Worm (Caenorhabditis elegans) whole organism, young adult: ENCODE data around the gene E02C12.6.
"Not testable (repeated sequence)": the region's sequence is repeated elsewhere in the genome, so short reads cannot be mapped to it uniquely, and the experiment has no call there.

ENCODE experiments used
- B0019.2 ChIP-seq: fragments of 200-800 bp; sonication (Bioruptor generic); conservative IDR thresholded peaks from 2 replicates; pipeline ENCODE4 v1.3.6; 2022; ENCODE audit warnings: missing genetic modification reagents, missing genetic modification characterization, missing compliant biosample characterization
- C17E4.6 ChIP-seq: fragments of 200-800 bp; sonication (Bioruptor generic); IDR thresholded peaks from 2 replicates; pipeline ENCODE4 v1.3.6; 2022; ENCODE audit warnings: missing genetic modification reagents, missing genetic modification characterization, missing compliant biosample characterization
- D2030.7 ChIP-seq: fragments of 200-800 bp; sonication (Bioruptor generic); IDR thresholded peaks from 2 replicates; pipeline ENCODE4 v1.3.6; 2022; ENCODE audit warnings: missing genetic modification reagents, missing genetic modification characterization, missing compliant biosample characterization
- F33H1.4 ChIP-seq: fragments of 200-800 bp; sonication (Bioruptor generic); IDR thresholded peaks from 2 replicates; pipeline ENCODE4 v1.3.6; 2022; ENCODE audit warnings: missing genetic modification reagents, missing genetic modification characterization, missing compliant biosample characterization
- F37B4.10 ChIP-seq: fragments of 200-800 bp; sonication (Bioruptor generic); IDR thresholded peaks from 2 replicates; pipeline ENCODE4 v1.3.6; 2022; ENCODE audit warnings: missing genetic modification characterization, missing compliant biosample characterization
- F39B2.1 ChIP-seq: fragments of 200-800 bp; sonication (Bioruptor generic); IDR thresholded peaks from 2 replicates; pipeline ENCODE4 v1.3.6; 2022; ENCODE audit warnings: missing genetic modification reagents, missing genetic modification characterization, missing compliant biosample characterization
- K11D2.4 ChIP-seq: fragments of 200-800 bp; sonication (Bioruptor generic); IDR thresholded peaks from 2 replicates; pipeline ENCODE4 v1.3.6; 2022; ENCODE audit warnings: missing genetic modification reagents, missing genetic modification characterization, missing compliant biosample characterization
- Y53F4B.3 ChIP-seq: fragments of 200-800 bp; sonication (Bioruptor generic); IDR thresholded peaks from 2 replicates; pipeline ENCODE4 v1.3.6; 2022; ENCODE audit warnings: missing genetic modification reagents, missing genetic modification characterization, missing compliant biosample characterization
- Y56A3A.18 ChIP-seq: fragments of 200-800 bp; sonication (Bioruptor generic); IDR thresholded peaks from 2 replicates; pipeline ENCODE4 v1.3.6; 2022; ENCODE audit warnings: missing genetic modification reagents, missing genetic modification characterization, missing compliant biosample characterization
- Y67H2A.10 ChIP-seq: fragments of 200-800 bp; sonication (Bioruptor generic); conservative IDR thresholded peaks from 2 replicates; pipeline ENCODE4 v1.3.6; 2022; ENCODE audit warnings: missing genetic modification reagents, missing genetic modification characterization, missing compliant biosample characterization
- Y79H2A.3 ChIP-seq: fragments of 200-800 bp; sonication (Bioruptor generic); conservative IDR thresholded peaks from 2 replicates; pipeline ENCODE4 v1.3.6; 2022; ENCODE audit warnings: missing genetic modification reagents, missing genetic modification characterization, missing compliant biosample characterization
- Y95B8A.8 ChIP-seq: fragments of 200-800 bp; sonication (Bioruptor generic); IDR thresholded peaks from 2 replicates; pipeline ENCODE4 v1.3.6; 2022; ENCODE audit warnings: missing genetic modification reagents, missing genetic modification characterization, missing compliant biosample characterization
- aptf-2 ChIP-seq: fragments of 200-800 bp; sonication (Bioruptor generic); conservative IDR thresholded peaks from 2 replicates; pipeline ENCODE4 v1.3.6; 2022; ENCODE audit warnings: missing genetic modification reagents, missing genetic modification characterization, missing compliant biosample characterization
- attf-6 ChIP-seq: fragments of 200-800 bp; sonication (Bioruptor generic); IDR thresholded peaks from 2 replicates; pipeline ENCODE4 v1.3.6; 2022; ENCODE audit warnings: missing genetic modification reagents, missing genetic modification characterization, missing compliant biosample characterization
- cebp-1 ChIP-seq, 2 experiments: fragments of 200-800 bp in 1 of 2; sonication (Bioruptor generic) in 1 of 2; sonication (generic microtip) in 1 of 2; IDR thresholded peaks in 1 of 2; optimal IDR thresholded peaks in 1 of 2; 2 replicates each; pipeline versions ENCODE4 v1.3.6 to Lab custom; 2017 to 2022; ENCODE audit warnings: missing compliant biosample characterization in 2 of 2, missing genetic modification characterization in 2 of 2, mild to moderate bottlenecking in 1 of 2, missing genetic modification reagents in 1 of 2, moderate library complexity in 1 of 2
- cebp-2 ChIP-seq: fragments of 200-800 bp; sonication (Bioruptor generic); IDR thresholded peaks from 2 replicates; pipeline ENCODE4 v1.3.6; 2022; ENCODE audit warnings: missing genetic modification characterization, missing compliant biosample characterization
- ceh-40 ChIP-seq: fragments of 200-800 bp; sonication (Bioruptor generic); IDR thresholded peaks from 2 replicates; pipeline ENCODE4 v1.3.6; 2022; ENCODE audit warnings: missing genetic modification characterization, missing compliant biosample characterization
- ceh-58 ChIP-seq: fragments of 200-800 bp; sonication (Bioruptor generic); IDR thresholded peaks from 2 replicates; pipeline ENCODE4 v1.3.6; 2022; ENCODE audit warnings: missing genetic modification characterization, missing compliant biosample characterization
- ceh-91 ChIP-seq: fragments of 200-800 bp; sonication (Bioruptor generic); IDR thresholded peaks from 2 replicates; pipeline ENCODE4 v1.3.6; 2022; ENCODE audit warnings: missing genetic modification reagents, missing genetic modification characterization, missing compliant biosample characterization
- egl-18 ChIP-seq: fragments of 200-800 bp; sonication (Bioruptor generic); IDR thresholded peaks from 2 replicates; pipeline ENCODE4 v1.3.6; 2022; ENCODE audit warnings: missing genetic modification reagents, missing genetic modification characterization, missing compliant biosample characterization
- egl-44 ChIP-seq: fragments of 200-800 bp; sonication (Bioruptor generic); IDR thresholded peaks from 2 replicates; pipeline ENCODE4 v1.3.6; 2022; ENCODE audit warnings: missing genetic modification reagents, missing genetic modification characterization, missing compliant biosample characterization
- ekl-4 ChIP-seq: fragments of 200-800 bp; sonication (Bioruptor generic); IDR thresholded peaks from 2 replicates; pipeline ENCODE4 v1.3.6; 2022; ENCODE audit warnings: missing genetic modification reagents, missing genetic modification characterization, missing compliant biosample characterization
- hmg-1.2 ChIP-seq: fragments of 200-800 bp; sonication (Bioruptor generic); IDR thresholded peaks from 2 replicates; pipeline ENCODE4 v1.3.6; 2022; ENCODE audit warnings: missing genetic modification reagents, missing genetic modification characterization, missing compliant biosample characterization
- hmg-20 ChIP-seq: fragments of 200-800 bp; sonication (Bioruptor generic); IDR thresholded peaks from 2 replicates; pipeline ENCODE4 v1.3.6; 2022; ENCODE audit warnings: missing genetic modification reagents, missing genetic modification characterization, missing compliant biosample characterization
- hsf-1 ChIP-seq: fragments of 200-800 bp; sonication (Bioruptor generic); IDR thresholded peaks from 2 replicates; pipeline ENCODE4 v1.3.6; 2022; ENCODE audit warnings: missing genetic modification reagents, missing genetic modification characterization, missing compliant biosample characterization
- lag-1 ChIP-seq: fragments of 200-800 bp; sonication (Bioruptor generic); IDR thresholded peaks from 2 replicates; pipeline ENCODE4 v1.3.6; 2022; ENCODE audit warnings: missing genetic modification reagents, missing genetic modification characterization, missing compliant biosample characterization
- let-526 ChIP-seq: fragments of 200-800 bp; sonication (Bioruptor generic); IDR thresholded peaks from 2 replicates; pipeline ENCODE4 v1.3.6; 2022; ENCODE audit warnings: missing genetic modification reagents, missing genetic modification characterization, missing compliant biosample characterization
- lin-26 ChIP-seq: fragments of 200-800 bp; sonication (Bioruptor generic); IDR thresholded peaks from 2 replicates; pipeline ENCODE4 v1.3.6; 2022; ENCODE audit warnings: missing genetic modification reagents, missing genetic modification characterization, missing compliant biosample characterization
- lir-1 ChIP-seq: fragments of 200-800 bp; sonication (Bioruptor generic); conservative IDR thresholded peaks from 2 replicates; pipeline ENCODE4 v1.3.6; 2022; ENCODE audit warnings: missing genetic modification reagents, missing genetic modification characterization, missing compliant biosample characterization
- madf-3 ChIP-seq: fragments of 200-800 bp; sonication (Bioruptor generic); IDR thresholded peaks from 2 replicates; pipeline ENCODE4 v1.3.6; 2022; ENCODE audit warnings: missing genetic modification reagents, missing genetic modification characterization, missing compliant biosample characterization
- madf-6 ChIP-seq: fragments of 200-800 bp; sonication (Bioruptor generic); IDR thresholded peaks from 2 replicates; pipeline ENCODE4 v1.3.6; 2022; ENCODE audit warnings: missing genetic modification reagents, missing genetic modification characterization, missing compliant biosample characterization
- mcd-1 ChIP-seq: fragments of 200-800 bp; sonication (Bioruptor generic); IDR thresholded peaks from 2 replicates; pipeline ENCODE4 v1.3.6; 2022; ENCODE audit warnings: missing genetic modification reagents, missing genetic modification characterization, missing compliant biosample characterization
- nfya-2 ChIP-seq: fragments of 200-800 bp; sonication (Bioruptor generic); IDR thresholded peaks from 2 replicates; pipeline ENCODE4 v1.3.6; 2022; ENCODE audit warnings: missing genetic modification reagents, missing genetic modification characterization, missing compliant biosample characterization
- nfyb-1 ChIP-seq: fragments of 200-800 bp; sonication (Bioruptor generic); IDR thresholded peaks from 2 replicates; pipeline ENCODE4 v1.3.6; 2022; ENCODE audit warnings: missing genetic modification reagents, missing genetic modification characterization, missing compliant biosample characterization
- nhr-120 ChIP-seq: fragments of 200-800 bp; sonication (Bioruptor generic); IDR thresholded peaks from 2 replicates; pipeline ENCODE4 v1.3.6; 2022; ENCODE audit warnings: missing genetic modification characterization, missing compliant biosample characterization
- pbrm-1 ChIP-seq: fragments of 200-800 bp; sonication (Bioruptor generic); IDR thresholded peaks from 2 replicates; pipeline ENCODE4 v1.3.6; 2022; ENCODE audit warnings: missing genetic modification reagents, missing genetic modification characterization, missing compliant biosample characterization
- rcor-1 ChIP-seq: fragments of 200-800 bp; sonication (Bioruptor generic); IDR thresholded peaks from 2 replicates; pipeline ENCODE4 v1.3.6; 2022; ENCODE audit warnings: missing genetic modification reagents, missing genetic modification characterization, missing compliant biosample characterization
- ztf-25 ChIP-seq: fragments of 200-800 bp; sonication (Bioruptor generic); IDR thresholded peaks from 2 replicates; pipeline ENCODE4 v1.3.6; 2022; ENCODE audit warnings: missing genetic modification reagents, missing genetic modification characterization, missing compliant biosample characterization
- ztf-28 ChIP-seq: fragments of 200-800 bp; sonication (Bioruptor generic); IDR thresholded peaks from 2 replicates; pipeline ENCODE4 v1.3.6; 2022; ENCODE audit warnings: missing genetic modification reagents, missing genetic modification characterization, missing compliant biosample characterization
- ztf-6 ChIP-seq: fragments of 200-800 bp; sonication (Bioruptor generic); IDR thresholded peaks from 2 replicates; pipeline ENCODE4 v1.3.6; 2022; ENCODE audit warnings: missing genetic modification reagents, missing genetic modification characterization, missing compliant biosample characterization

The E02C12.6 gene

DNA sequence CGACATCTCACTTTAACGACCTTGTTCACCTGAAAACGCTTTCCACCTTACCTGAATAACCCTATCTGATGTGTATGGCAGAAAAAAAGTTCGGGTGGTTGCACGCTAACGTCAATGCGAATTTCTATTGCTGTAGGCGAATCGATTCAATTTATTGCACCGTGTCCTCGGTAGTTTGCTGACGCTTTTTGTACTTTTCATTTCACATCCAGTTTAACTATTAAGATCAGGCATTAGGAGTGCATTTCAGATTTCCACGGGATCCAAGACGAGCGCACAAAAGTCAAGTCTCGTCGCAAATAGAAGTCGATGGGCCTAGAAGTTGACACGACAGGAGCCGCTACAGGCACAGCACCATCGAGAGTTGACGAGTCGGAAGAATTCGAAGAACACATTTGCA is 28.6 kb downstream of the E02C12.6 start (continued):
- peak; percentile 95 for TF ChIP-seq cebp-2 (GFP tag; lab: Robert Waterston, UW)
- TF ChIP-seq ceh-40 = 0 out of 2 replicates have a peak, but pooled peaks have one; percentile 35
- TF ChIP-seq ceh-58 (GFP tag; lab: Robert Waterston, UW) = peak; percentile 65; the same call in 1 of the 2 replicates
- TF ChIP-seq egl-18 (GFP tag; lab: Robert Waterston, UW) = peak; percentile 70; the same call in 1 of the 2 replicates
- peak; percentile 58 for TF ChIP-seq mcd-1 (GFP tag; lab: Robert Waterston, UW)
- TF ChIP-seq hmg-1.2 (GFP tag; lab: Robert Waterston, UW) = peak; percentile 67; the same call in 1 of the 2 replicates
- TF ChIP-seq egl-44 (GFP tag; lab: Robert Waterston, UW) = 0 out of 2 replicates have a peak, but pooled peaks have one; percentile 41
- peak; percentile 98 for TF ChIP-seq Y79H2A.3 (GFP tag; lab: Robert Waterston, UW)
- peak; percentile 96 for TF ChIP-seq Y56A3A.18 (GFP tag; lab: Robert Waterston, UW)
- 0 out of 2 replicates have a peak, but pooled peaks have one; percentile 16 for TF ChIP-seq ztf-25 (GFP tag; lab: Robert Waterston, UW)
- TF ChIP-seq aptf-2 (GFP tag; lab: Robert Waterston, UW) = 0 out of 2 replicates have a peak, but pooled peaks have one; percentile 37
- peak; percentile 79; the same call in 1 of the 2 replicates for TF ChIP-seq hmg-20 (GFP tag; lab: Robert Waterston, UW)
- peak; percentile 70; the same call in 1 of the 2 replicates for TF ChIP-seq cebp-1 (GFP tag; IDR thresholded peaks at IDR 0.05; lab: Robert Waterston, UW)
- peak; percentile 22 for TF ChIP-seq cebp-1 (tag; optimal IDR thresholded peaks at IDR 0.05; lab: Kevin White, UChicago)
- peak; percentile 93 for TF ChIP-seq C17E4.6
- 0 out of 2 replicates have a peak, but pooled peaks have one; percentile 24 for TF ChIP-seq lir-1 (GFP tag; lab: Robert Waterston, UW)
- peak; percentile 90 for TF ChIP-seq madf-3 (GFP tag; lab: Robert Waterston, UW)
- peak; percentile 76; the same call in 1 of the 2 replicates for TF ChIP-seq lin-26 (GFP tag; lab: Robert Waterston, UW)
- TF ChIP-seq ekl-4 (GFP tag; lab: Robert Waterston, UW) = peak; percentile 83
- TF ChIP-seq ceh-91 (GFP tag; lab: Robert Waterston, UW) = peak; percentile 43; the same call in 1 of the 2 replicates
- TF ChIP-seq F39B2.1 = peak; percentile 88; the same call in 1 of the 2 replicates
- TF ChIP-seq ztf-28 (GFP tag; lab: Robert Waterston, UW) = peak; percentile 78
- peak; percentile 70 for TF ChIP-seq rcor-1 (GFP tag; lab: Robert Waterston, UW)
- 0 out of 2 replicates have a peak, but pooled peaks have one; percentile 23 for TF ChIP-seq Y67H2A.10 (GFP tag; lab: Robert Waterston, UW)

ce11 chrV:9341814-9342213 is 29.1 kb downstream of the E02C12.6 start:
- TF ChIP-seq cebp-1 (GFP tag; IDR thresholded peaks at IDR 0.05; lab: Robert Waterston, UW) (peak; percentile 78), Y53F4B.3 (peak; percentile 82), ekl-4 (GFP tag; lab: Robert Waterston, UW) (peak; percentile 82), cebp-2 (GFP tag; lab: Robert Waterston, UW) (peak; percentile 92), D2030.7 (GFP tag; lab: Robert Waterston, UW) (peak; percentile 47; the same call in 1 of the 2 replicates), madf-3 (GFP tag; lab: Robert Waterston, UW) (peak; percentile 91), ztf-6 (GFP tag; lab: Robert Waterston, UW) (0 out of 2 replicates have a peak, but pooled peaks have one; percentile 18), Y95B8A.8 (GFP tag; lab: Robert Waterston, UW) (peak; percentile 96), nhr-120 (peak; percentile 89; the same call in 1 of the 2 replicates), ceh-58 (GFP tag; lab: Robert Waterston, UW) (peak; percentile 87; the same call in 1 of the 2 replicates), madf-6 (GFP tag; lab: Robert Waterston, UW) (peak; percentile 61), K11D2.4 (peak; percentile 91), hsf-1 (GFP tag; lab: Robert Waterston, UW) (peak; percentile 73; the same call in 1 of the 2 replicates), Y67H2A.10 (GFP tag; lab: Robert Waterston, UW) (peak; percentile 68), let-526 (GFP tag; lab: Robert Waterston, UW) (peak; percentile 58; the same call in 1 of the 2 replicates), Y79H2A.3 (GFP tag; lab: Robert Waterston, UW) (peak; percentile 99), attf-6 (GFP tag; lab: Robert Waterston, UW) (0 out of 2 replicates have a peak, but pooled peaks have one; percentile 37), F37B4.10 (0 out of 2 replicates have a peak, but pooled peaks have one; percentile 44), lin-26 (GFP tag; lab: Robert Waterston, UW) (peak; percentile 75; the same call in 1 of the 2 replicates), lag-1 (GFP tag; lab: Robert Waterston, UW) (peak; percentile 73; the same call in 1 of the 2 replicates), mcd-1 (GFP tag; lab: Robert Waterston, UW) (peak; percentile 27; the same call in 1 of the 2 replicates), nfya-2 (GFP tag; lab: Robert Waterston, UW) (0 out of 2 replicates have a peak, but pooled peaks have one; percentile 53), Y56A3A.18 (GFP tag; lab: Robert Waterston, UW) (peak; percentile 93), lir-1 (GFP tag; lab: Robert Waterston, UW) (0 out of 2 replicates have a peak, but pooled peaks have one; percentile 39), hmg-1.2 (GFP tag; lab: Robert Waterston, UW) (peak; percentile 63), ztf-25 (GFP tag; lab: Robert Waterston, UW) (0 out of 2 replicates have a peak, but pooled peaks have one; percentile 57), F39B2.1 (peak; percentile 85), C17E4.6 (peak; percentile 56; the same call in 1 of the 2 replicates), rcor-1 (GFP tag; lab: Robert Waterston, UW) (peak; percentile 45; the same call in 1 of the 2 replicates), nfyb-1 (peak; percentile 90), F33H1.4 (GFP tag; lab: Robert Waterston, UW) (peak; percentile 16; the same call in 1 of the 2 replicates), pbrm-1 (GFP tag; lab: Robert Waterston, UW) (peak; percentile 88), B0019.2 (GFP tag; lab: Robert Waterston, UW) (peak; percentile 59), aptf-2 (GFP tag; lab: Robert Waterston, UW) (0 out of 2 replicates have a peak, but pooled peaks have one; percentile 12)
- not testable (repeated sequence) for TF ChIP-seq cebp-1 (tag; optimal IDR thresholded peaks at IDR 0.05; lab: Kevin White, UChicago)
